Fruit fly (Drosophila melanogaster): Measurements from ENCODE around the gene Tre1.

Tre1 gene

dm6 chrX:5639083-5639482 is 40.7 kb downstream of the Tre1 start:
- no peak for TF ChIP-seq ttk (optimal IDR thresholded peaks at IDR 0.05)
- TF ChIP-seq h (optimal IDR thresholded peaks at IDR 0.05): no peak
- TF ChIP-seq Myc (optimal IDR thresholded peaks at IDR 0.05): no peak
- TF ChIP-seq Sin3A (optimal IDR thresholded peaks at IDR 0.05): no peak
- no peak for TF ChIP-seq insv (optimal IDR thresholded peaks at IDR 0.05)
- TF ChIP-seq psq (optimal IDR thresholded peaks at IDR 0.05): no peak

- TF ChIP-seq psq (optimal IDR thresholded peaks at IDR 0.05) (no peak), Sin3A (optimal IDR thresholded peaks at IDR 0.05) (no peak), h (optimal IDR thresholded peaks at IDR 0.05) (no peak), insv (optimal IDR thresholded peaks at IDR 0.05) (no peak), ttk (optimal IDR thresholded peaks at IDR 0.05) (no peak), Myc (optimal IDR thresholded peaks at IDR 0.05) (no peak)
Measured at dm6 chrX:5638588-5638987, 41.2 kb downstream of the Tre1 start.

- no peak for TF ChIP-seq Myc (optimal IDR thresholded peaks at IDR 0.05)
- TF ChIP-seq Sin3A (optimal IDR thresholded peaks at IDR 0.05): no peak
- TF ChIP-seq insv (optimal IDR thresholded peaks at IDR 0.05): no peak
Measured at dm6 chrX:5637543-5637942, 42.2 kb downstream of the Tre1 start.

dm6 chrX:5636529-5637099 is 43.2 kb downstream of the Tre1 start:
- TF ChIP-seq insv (optimal IDR thresholded peaks at IDR 0.05): no peak
- TF ChIP-seq Myc (optimal IDR thresholded peaks at IDR 0.05): no peak
- no peak for TF ChIP-seq h (optimal IDR thresholded peaks at IDR 0.05)
- TF ChIP-seq psq (optimal IDR thresholded peaks at IDR 0.05): no peak
- no peak for TF ChIP-seq ttk (optimal IDR thresholded peaks at IDR 0.05)
- TF ChIP-seq Sin3A (optimal IDR thresholded peaks at IDR 0.05): no peak

dm6 chrX:5634714-5635113 is 45.1 kb downstream of the Tre1 start:
- no peak for TF ChIP-seq h (optimal IDR thresholded peaks at IDR 0.05)
- TF ChIP-seq psq (optimal IDR thresholded peaks at IDR 0.05): no peak
- TF ChIP-seq Myc (optimal IDR thresholded peaks at IDR 0.05): no peak
- TF ChIP-seq Sin3A (optimal IDR thresholded peaks at IDR 0.05): no peak
- no peak for TF ChIP-seq insv (optimal IDR thresholded peaks at IDR 0.05)
- TF ChIP-seq ttk (optimal IDR thresholded peaks at IDR 0.05): no peak

Measured in Kc167 (cell line).